Worm (Caenorhabditis elegans) whole organism, L4/young adult: Measurements from ENCODE around the gene H19J13.2.

Experiments
- W03F9.2 ChIP-seq: fragments of 150-350 bp; optimal IDR thresholded peaks from 2 replicates; lab custom pipeline; 2014; ENCODE audit warnings: missing biosample characterization, missing genetic modification characterization
- dao-5 ChIP-seq: sonication (generic microtip); optimal IDR thresholded peaks from 2 replicates; lab custom pipeline; 2016; ENCODE audit warnings: missing genotype, missing genetic modification characterization, moderate library complexity, missing compliant biosample characterization
- him-1 ChIP-seq: sonication (generic microtip); optimal IDR thresholded peaks from 2 replicates; lab custom pipeline; 2016; ENCODE audit warnings: missing genotype, missing genetic modification reagents, missing genetic modification characterization, missing compliant biosample characterization

- TF ChIP-seq W03F9.2 (tag; lab: Kevin White, UChicago) (no peak), him-1 (tag; lab: Kevin White, UChicago) (no peak), dao-5 (tag; lab: Kevin White, UChicago) (no peak)
These were observed 47.0 kb upstream of the H19J13.2 start, which contains the start of gene ceh-40 for ce11 chrX:12320737-12321136.
